Fruit fly (Drosophila melanogaster) whole organism: ENCODE results near the gene NHP2.

ENCODE experiments used
- CG8478 ChIP-seq: fragments of >200 bp; optimal IDR thresholded peaks from 2 replicates; lab custom pipeline; 2018; ENCODE audit warnings: inconsistent platforms
- pan ChIP-seq: fragments of >200 bp; optimal IDR thresholded peaks from 2 replicates; lab custom pipeline; 2017
- psq ChIP-seq: fragments of >200 bp; optimal IDR thresholded peaks from 2 replicates; lab custom pipeline; 2017
- usp ChIP-seq: fragments of >200 bp; optimal IDR thresholded peaks from 2 replicates; lab custom pipeline; 2017; ENCODE audit warnings: missing biosample characterization, missing genetic modification characterization, mixed read lengths

NHP2 gene

dm6 chr3L:14752816-14753215 lies 49.2 kb downstream of the NHP2 start:
- no peak for TF ChIP-seq usp (GFP tag; lab: Kevin White, UChicago)
- no peak for TF ChIP-seq pan (lab: Kevin White, UChicago)
- TF ChIP-seq psq (lab: Kevin White, UChicago) = no peak
- TF ChIP-seq CG8478 (lab: Kevin White, UChicago) = no peak
